Worm (Caenorhabditis elegans): Measurements from ENCODE around the gene K02F3.2.

The K02F3.2 gene

DNA sequence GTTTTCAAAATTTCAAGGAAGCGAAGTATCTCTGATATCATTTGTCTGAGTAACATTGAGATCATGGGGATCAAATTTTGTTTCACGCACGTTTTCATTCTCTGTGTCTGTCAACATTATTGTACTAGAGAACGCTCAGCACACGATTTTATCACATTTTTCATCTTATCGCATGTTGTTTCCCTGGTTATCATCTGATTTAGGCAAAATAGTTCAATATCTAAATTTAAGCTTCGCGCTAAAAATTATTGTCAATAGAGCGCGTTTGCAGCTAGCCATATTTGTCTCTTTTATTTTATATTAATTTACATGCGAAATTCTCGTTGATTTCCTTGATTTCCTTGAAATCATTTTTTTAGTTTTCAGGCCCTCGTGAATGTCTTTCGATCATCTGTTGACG, at the start of gene K02F3.2 (continued):
- no peak for TF ChIP-seq nhr-84 (tag; optimal IDR thresholded peaks at IDR 0.05)
- no peak for TF ChIP-seq irx-1 (tag; optimal IDR thresholded peaks at IDR 0.05)
- TF ChIP-seq unc-30 (tag; optimal IDR thresholded peaks at IDR 0.05), result no peak
- no peak for TF ChIP-seq hlh-4 (tag; optimal IDR thresholded peaks at IDR 0.05)
- peak; percentile 78 for TF ChIP-seq elt-2 (tag; optimal IDR thresholded peaks at IDR 0.05)
- TF ChIP-seq xbp-1 (tag; optimal IDR thresholded peaks at IDR 0.05), result peak; percentile 19
- TF ChIP-seq nhr-76 (tag; optimal IDR thresholded peaks at IDR 0.05), result no peak
- TF ChIP-seq ztf-11 (tag; optimal IDR thresholded peaks at IDR 0.05), result no peak
- TF ChIP-seq unc-98 (GFP tag; IDR thresholded peaks at IDR 0.05), result no peak
- TF ChIP-seq ztf-4 (tag; optimal IDR thresholded peaks at IDR 0.05), result no peak
- TF ChIP-seq unc-86 (tag; optimal IDR thresholded peaks at IDR 0.05), result no peak
- TF ChIP-seq nhr-19 (GFP tag; conservative IDR thresholded peaks at IDR 0.05), result peak; percentile 69
- no peak for TF ChIP-seq nhr-11 (tag; optimal IDR thresholded peaks at IDR 0.05)
- TF ChIP-seq nhr-90 (tag; optimal IDR thresholded peaks at IDR 0.05; ENCODE audit: poor library complexity), result peak; percentile 73
- TF ChIP-seq nhr-20 (tag; optimal IDR thresholded peaks at IDR 0.05), result peak; percentile 64
- TF ChIP-seq fkh-4 (tag; optimal IDR thresholded peaks at IDR 0.05; ENCODE audit: borderline replicate concordance), result no peak
- TF ChIP-seq hlh-17 (GFP tag; optimal IDR thresholded peaks at IDR 0.05; ENCODE audit: borderline replicate concordance), result no peak
- peak; percentile 69 for TF ChIP-seq snu-23 (GFP tag; optimal IDR thresholded peaks at IDR 0.05)
- no peak for TF ChIP-seq jun-1 (tag; optimal IDR thresholded peaks at IDR 0.05)
- no peak for TF ChIP-seq C04F5.9 (tag; optimal IDR thresholded peaks at IDR 0.05)
- no peak for TF ChIP-seq aha-1 (tag; optimal IDR thresholded peaks at IDR 0.05)
- TF ChIP-seq alr-1 (tag; optimal IDR thresholded peaks at IDR 0.05; ENCODE audit: borderline replicate concordance), result no peak
- TF ChIP-seq rnt-1 (tag; optimal IDR thresholded peaks at IDR 0.05), result no peak
- TF ChIP-seq tbx-2 (tag; optimal IDR thresholded peaks at IDR 0.05), result peak; percentile 58
- no peak for TF ChIP-seq mab-9 (GFP tag; IDR thresholded peaks at IDR 0.05)
- TF ChIP-seq skn-1 (tag; optimal IDR thresholded peaks at IDR 0.05), result peak; percentile 7
- peak; percentile 51 for TF ChIP-seq mep-1 (tag; optimal IDR thresholded peaks at IDR 0.05)
- TF ChIP-seq lin-39 (tag; optimal IDR thresholded peaks at IDR 0.05), result no peak
- no peak for TF ChIP-seq C34B4.2 (tag; optimal IDR thresholded peaks at IDR 0.05)
- TF ChIP-seq F16B12.6 (tag; optimal IDR thresholded peaks at IDR 0.05), result no peak
- TF ChIP-seq ceh-88 (GFP tag; IDR thresholded peaks at IDR 0.05), result no peak

DNA sequence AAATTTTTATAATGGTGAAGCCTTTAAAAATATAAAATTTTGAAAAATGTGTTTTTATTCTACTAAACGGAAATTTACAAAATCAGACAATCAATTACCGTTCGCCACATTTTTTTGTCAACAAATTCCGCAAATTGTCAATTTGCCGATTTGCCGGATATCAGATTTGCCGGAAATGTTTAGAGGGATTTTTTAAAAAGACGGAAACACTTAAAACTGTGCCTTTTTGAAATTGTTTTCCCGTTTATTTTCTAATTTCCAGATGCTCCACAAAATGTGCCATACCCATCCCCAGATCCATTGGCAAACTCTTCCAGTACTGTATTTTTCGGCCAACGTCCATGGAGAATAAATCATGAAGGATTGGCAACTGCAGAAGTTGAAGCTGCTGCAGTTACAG, 48.1 kb upstream of the K02F3.2 start:
- TF ChIP-seq snu-23 (GFP tag; optimal IDR thresholded peaks at IDR 0.05), result no peak
- TF ChIP-seq lin-39 (tag; optimal IDR thresholded peaks at IDR 0.05), result no peak
- no peak for TF ChIP-seq efl-1 (optimal IDR thresholded peaks at IDR 0.05)
- peak in 1 of 2 experiments; percentile 53 for TF ChIP-seq efl-1 (GFP tag; optimal IDR thresholded peaks at IDR 0.05 in 1 of 2)

DNA sequence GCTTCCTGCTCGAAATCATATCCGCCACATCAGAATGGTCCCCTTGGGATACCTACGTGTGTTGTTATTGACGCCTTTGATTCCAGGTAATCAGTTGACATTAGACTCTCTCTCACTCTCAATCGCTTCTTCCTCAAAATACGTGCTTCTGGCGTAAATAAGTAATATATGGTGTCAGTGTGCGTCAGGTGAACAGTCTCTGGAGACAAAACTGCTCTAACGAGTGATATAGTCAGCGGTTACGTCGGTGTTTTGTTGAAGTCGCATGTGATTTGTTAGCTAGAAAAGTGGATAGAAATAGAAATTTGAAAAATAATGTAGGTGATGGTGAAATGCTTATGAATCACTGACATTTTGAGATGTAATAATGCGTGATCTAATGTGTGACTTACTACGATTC, 43.6 kb upstream of the K02F3.2 start:
- TF ChIP-seq isw-1 (GFP tag; IDR thresholded peaks at IDR 0.05) (no peak), C34B4.2 (tag; optimal IDR thresholded peaks at IDR 0.05) (no peak), skn-1 (tag; optimal IDR thresholded peaks at IDR 0.05) (no peak), nhr-84 (tag; optimal IDR thresholded peaks at IDR 0.05) (no peak), aha-1 (tag; optimal IDR thresholded peaks at IDR 0.05) (no peak), nhr-20 (tag; optimal IDR thresholded peaks at IDR 0.05) (no peak), mef-2 (tag; optimal IDR thresholded peaks at IDR 0.05) (no peak), ama-1 (optimal IDR thresholded peaks at IDR 0.05) (no peak), pag-3 (tag; optimal IDR thresholded peaks at IDR 0.05; ENCODE audit: borderline replicate concordance, insufficient read depth) (no peak), lin-39 (tag; optimal IDR thresholded peaks at IDR 0.05) (no peak), C16A3.4 (tag; optimal IDR thresholded peaks at IDR 0.05) (no peak), dsc-1 (tag; optimal IDR thresholded peaks at IDR 0.05) (no peak), egl-27 (tag; optimal IDR thresholded peaks at IDR 0.05) (no peak), Y116A8C.19 (tag; optimal IDR thresholded peaks at IDR 0.05; ENCODE audit: borderline replicate concordance) (no peak), mep-1 (tag; optimal IDR thresholded peaks at IDR 0.05) (no peak), irx-1 (tag; optimal IDR thresholded peaks at IDR 0.05) (no peak), hlh-4 (tag; optimal IDR thresholded peaks at IDR 0.05) (no peak), swsn-7 (tag; optimal IDR thresholded peaks at IDR 0.05) (no peak), fkh-10 (GFP tag; optimal IDR thresholded peaks at IDR 0.05) (peak; percentile 9), snpc-4 (tag; optimal IDR thresholded peaks at IDR 0.05) (no peak), aly-2 (tag; optimal IDR thresholded peaks at IDR 0.05) (no peak), sup-37 (GFP tag; optimal IDR thresholded peaks at IDR 0.05) (no peak), nhr-47 (tag; optimal IDR thresholded peaks at IDR 0.05) (peak; percentile 22), hpl-2 (GFP tag; optimal IDR thresholded peaks at IDR 0.05) (no peak), fkh-4 (tag; optimal IDR thresholded peaks at IDR 0.05; ENCODE audit: borderline replicate concordance) (no peak), hlh-17 (GFP tag; optimal IDR thresholded peaks at IDR 0.05; ENCODE audit: borderline replicate concordance) (no peak), snu-23 (GFP tag; optimal IDR thresholded peaks at IDR 0.05) (no peak), pax-3 (tag; optimal IDR thresholded peaks at IDR 0.05) (no peak), sptf-1 (tag; optimal IDR thresholded peaks at IDR 0.05) (no peak), elt-2 (tag; optimal IDR thresholded peaks at IDR 0.05) (no peak), C04F5.9 (tag; optimal IDR thresholded peaks at IDR 0.05) (no peak)
